Worm (Caenorhabditis elegans): ENCODE measurements around the gene dnj-13.

- TF ChIP-seq him-1 (tag; optimal IDR thresholded peaks at IDR 0.05) = no peak
- no peak for TF ChIP-seq W03F9.2 (tag; optimal IDR thresholded peaks at IDR 0.05)
Measured at ce11 chrII:11556338-11556737, 10.8 kb downstream of the dnj-13 start, which contains the start of gene F54D5.17.

Measured in whole organism, L4/young adult.